Fruit fly (Drosophila melanogaster): Measurements from ENCODE around the gene PSMG1.

Gene PSMG1

DNA sequence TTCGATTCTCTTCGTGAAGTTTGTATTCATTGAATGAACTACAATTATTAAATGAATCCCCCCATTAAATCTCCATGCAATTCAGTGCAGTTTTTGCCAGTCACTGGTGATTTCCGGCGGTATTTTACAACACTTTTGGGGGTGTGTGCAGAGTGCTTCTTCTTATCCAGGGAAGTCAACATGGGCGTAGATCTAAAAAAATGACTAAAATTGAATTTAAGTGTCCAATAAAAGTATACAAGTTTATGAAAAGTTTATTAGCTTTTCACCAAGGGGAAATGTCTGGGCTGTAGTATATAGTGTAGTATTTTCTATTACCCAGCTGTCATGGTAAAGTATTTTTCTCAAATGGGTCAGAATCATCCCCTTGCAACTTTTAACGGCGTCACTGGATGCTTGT lies 2.6 kb downstream of the PSMG1 start, which contains the start of gene Hpf1 (continued):
- TF ChIP-seq CG10979 (tag; optimal IDR thresholded peaks at IDR 0.05) (peak; percentile 98), CG3281 (GFP tag; optimal IDR thresholded peaks at IDR 0.05) (peak; percentile 99), zf30C (GFP tag; optimal IDR thresholded peaks at IDR 0.05) (peak; percentile 39), Opbp (GFP tag; IDR thresholded peaks at IDR 0.05; ENCODE audit: partially characterized antibody) (peak; percentile 61; the same call in 1 of the 3 replicates), CG30403 (GFP tag; optimal IDR thresholded peaks at IDR 0.05) (peak; percentile 99), Pdp1 (GFP tag; optimal IDR thresholded peaks at IDR 0.05) (peak; percentile 97 to 99), CG34376 (GFP tag; optimal IDR thresholded peaks at IDR 0.05) (peak; percentile 98), twi (tag; optimal IDR thresholded peaks at IDR 0.05) (peak; percentile 94), Lhr (GFP tag; optimal IDR thresholded peaks at IDR 0.05) (peak; percentile 93), jing (GFP tag; optimal IDR thresholded peaks at IDR 0.05) (peak; percentile 96), dan (GFP tag; IDR thresholded peaks at IDR 0.05) (peak; percentile 83), CG31365 (tag; optimal IDR thresholded peaks at IDR 0.05) (peak; percentile 90), nmo (GFP tag; optimal IDR thresholded peaks at IDR 0.05) (peak; percentile 98), klu (GFP tag; IDR thresholded peaks at IDR 0.05) (peak; percentile 96), Spps (tag; optimal IDR thresholded peaks at IDR 0.05) (peak; percentile 94), CG4424 (GFP tag; optimal IDR thresholded peaks at IDR 0.05) (peak; percentile 98), Stat92E (GFP tag; optimal IDR thresholded peaks at IDR 0.05) (peak in 1 of 3 experiments; percentile 87), MBD-R2 (GFP tag; IDR thresholded peaks at IDR 0.05) (peak; percentile 99), CG14050 (GFP tag; IDR thresholded peaks at IDR 0.05) (peak; percentile 95), ap (GFP tag; IDR thresholded peaks at IDR 0.05) (peak; percentile 95), CG33557 (GFP tag; optimal IDR thresholded peaks at IDR 0.05) (peak; percentile 89), CG1832 (GFP tag; optimal IDR thresholded peaks at IDR 0.05) (no peak), stc (GFP tag; IDR thresholded peaks at IDR 0.05) (peak; percentile 96), CG34224 (GFP tag; IDR thresholded peaks at IDR 0.05; ENCODE audit: partially characterized antibody) (no peak), wor (GFP tag; IDR thresholded peaks at IDR 0.05) (peak; percentile 95), CG7271 (tag; optimal IDR thresholded peaks at IDR 0.05) (peak; percentile 90), en (GFP tag; optimal IDR thresholded peaks at IDR 0.05) (peak; percentile 96), mirr (GFP tag; optimal IDR thresholded peaks at IDR 0.05) (peak; percentile 99), fru (optimal IDR thresholded peaks at IDR 0.05) (no peak), odd (GFP tag; optimal IDR thresholded peaks at IDR 0.05) (peak; percentile 96), CG2875 (GFP tag; optimal IDR thresholded peaks at IDR 0.05) (peak; percentile 95), Eip74EF (GFP tag; optimal IDR thresholded peaks at IDR 0.05) (peak in 1 of 2 experiments; percentile 97), sima (GFP tag; optimal IDR thresholded peaks at IDR 0.05) (peak; percentile 94), Blimp-1 (GFP tag; optimal IDR thresholded peaks at IDR 0.05) (peak; percentile 95), CoRest (tag; optimal IDR thresholded peaks at IDR 0.05) (peak; percentile 99), gce (GFP tag; IDR thresholded peaks at IDR 0.05) (peak; percentile 95), Camta (GFP tag; optimal IDR thresholded peaks at IDR 0.05) (peak; percentile 98), p53 (GFP tag; optimal IDR thresholded peaks at IDR 0.05) (peak; percentile 96), cato (GFP tag; optimal IDR thresholded peaks at IDR 0.05; ENCODE audit: borderline replicate concordance) (peak; percentile 96), tin (GFP tag; optimal IDR thresholded peaks at IDR 0.05) (peak; percentile 98), onecut (GFP tag; IDR thresholded peaks at IDR 0.05) (peak; percentile 90), Hr78 (GFP tag; optimal IDR thresholded peaks at IDR 0.05) (no peak), repo (GFP tag; optimal IDR thresholded peaks at IDR 0.05) (peak; percentile 97), CG7357 (GFP tag; IDR thresholded peaks at IDR 0.05) (peak; percentile 94), lab (GFP tag; optimal IDR thresholded peaks at IDR 0.05) (peak; percentile 99), danr (GFP tag; IDR thresholded peaks at IDR 0.05) (peak; percentile 97), Rfx (GFP tag; IDR thresholded peaks at IDR 0.05) (peak; percentile 99), B-H1 (GFP tag; IDR thresholded peaks at IDR 0.05) (peak; percentile 97), CG6791 (GFP tag; IDR thresholded peaks at IDR 0.05; ENCODE audit: partially characterized antibody) (peak; percentile 59; the same call in 1 of the 3 replicates), HLHmδ (GFP tag; optimal IDR thresholded peaks at IDR 0.05) (no peak)

Measured in whole organism, embryonic.